Fruit fly (Drosophila melanogaster): Measurements from ENCODE around the gene GV1.

The GV1 gene

dm6 chr3L:1774713-1775648 is 35.4 kb upstream of the GV1 start, which contains the start of the genes CG13933 and PolD2 (continued):
- no peak for TF ChIP-seq CG3065 (GFP tag; optimal IDR thresholded peaks at IDR 0.05)

DNA sequence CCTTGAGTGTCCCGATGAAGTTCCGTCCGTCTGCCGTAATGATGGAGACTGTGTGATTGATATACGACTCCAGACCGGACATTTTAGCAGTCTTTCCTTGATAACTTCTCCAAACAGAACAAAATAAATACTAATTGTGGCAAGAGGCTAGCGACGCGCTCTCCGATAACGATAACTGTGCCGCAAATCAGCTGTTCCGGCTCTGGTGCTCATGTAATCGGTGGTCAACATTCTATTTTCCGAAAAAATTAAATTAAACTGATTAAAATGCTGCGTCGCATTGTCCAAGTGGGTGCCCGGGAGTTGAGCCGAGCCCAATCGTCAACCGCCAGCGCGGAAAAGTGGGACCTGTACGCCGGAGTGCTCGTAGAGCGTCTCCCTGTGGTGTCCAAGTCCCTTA is 33.1 kb upstream of the GV1 start, which contains the start of the genes CG2021 and mRpL46:
TSS of gene CG2021 (minus strand) at position 163 of the 400 bp plus-strand sequence.
TSS of gene mRpL46 (plus strand) at position 191 of the 400 bp plus-strand sequence.
- TF ChIP-seq CG10209 (GFP tag; optimal IDR thresholded peaks at IDR 0.05) (no peak), CG34224 (GFP tag; IDR thresholded peaks at IDR 0.05; ENCODE audit: partially characterized antibody) (peak; percentile 38; the same call in 2 of the 3 replicates), H15 (GFP tag; IDR thresholded peaks at IDR 0.05) (no peak), Scr (GFP tag; IDR thresholded peaks at IDR 0.05; ENCODE audit: partially characterized antibody) (peak; percentile 37), zen2 (GFP tag; IDR thresholded peaks at IDR 0.05; ENCODE audit: partially characterized antibody) (peak; percentile 53; the same call in 1 of the 3 replicates), CG1792 (GFP tag; optimal IDR thresholded peaks at IDR 0.05) (no peak), ftz-f1 (GFP tag; optimal IDR thresholded peaks at IDR 0.05) (no peak), CG4854 (GFP tag; optimal IDR thresholded peaks at IDR 0.05) (no peak), HLH54F (GFP tag; optimal IDR thresholded peaks at IDR 0.05) (no peak), CG13287 (GFP tag; IDR thresholded peaks at IDR 0.05; ENCODE audit: partially characterized antibody) (peak; percentile 65), trem (tag; optimal IDR thresholded peaks at IDR 0.05) (peak; percentile 5), Vsx1 (GFP tag; optimal IDR thresholded peaks at IDR 0.05) (no peak), E2f2 (GFP tag; IDR thresholded peaks at IDR 0.05) (peak; percentile 29; the same call in 1 of the 2 replicates), CG7963 (GFP tag; IDR thresholded peaks at IDR 0.05; ENCODE audit: partially characterized antibody) (peak; percentile 49; the same call in 1 of the 3 replicates), pita (GFP tag; optimal IDR thresholded peaks at IDR 0.05) (no peak), Dref (GFP tag; IDR thresholded peaks at IDR 0.05) (peak; percentile 62), hbn (GFP tag; IDR thresholded peaks at IDR 0.05; ENCODE audit: partially characterized antibody) (peak; percentile 28; the same call in 1 of the 2 replicates), Opbp (GFP tag; IDR thresholded peaks at IDR 0.05; ENCODE audit: partially characterized antibody) (peak; percentile 41; the same call in 2 of the 3 replicates), sna (GFP tag; IDR thresholded peaks at IDR 0.05; ENCODE audit: partially characterized antibody) (peak; percentile 48; the same call in 1 of the 2 replicates), CG14710 (tag; optimal IDR thresholded peaks at IDR 0.05) (no peak), al (GFP tag; IDR thresholded peaks at IDR 0.05) (no peak), crp (GFP tag; optimal IDR thresholded peaks at IDR 0.05) (peak in 1 of 2 experiments; percentile 86), Dll (GFP tag; IDR thresholded peaks at IDR 0.05; ENCODE audit: partially characterized antibody) (peak; percentile 63; the same call in 2 of the 4 replicates), ato (GFP tag; IDR thresholded peaks at IDR 0.05; ENCODE audit: partially characterized antibody) (peak; percentile 32; the same call in 1 of the 2 replicates), CG3163 (GFP tag; optimal IDR thresholded peaks at IDR 0.05) (no peak), CG33557 (GFP tag; optimal IDR thresholded peaks at IDR 0.05) (no peak), Doc3 (GFP tag; IDR thresholded peaks at IDR 0.05; ENCODE audit: partially characterized antibody) (peak; percentile 43; the same call in 2 of the 3 replicates), CG6791 (GFP tag; IDR thresholded peaks at IDR 0.05; ENCODE audit: partially characterized antibody) (peak; percentile 36; the same call in 1 of the 3 replicates), amos (GFP tag; IDR thresholded peaks at IDR 0.05; ENCODE audit: partially characterized antibody) (peak; percentile 40; the same call in 1 of the 2 replicates), BEAF-32 (GFP tag; optimal IDR thresholded peaks at IDR 0.05) (peak; percentile 8), cas (GFP tag; IDR thresholded peaks at IDR 0.05) (no peak), vnd (GFP tag; IDR thresholded peaks at IDR 0.05; ENCODE audit: partially characterized antibody) (0 out of 3 replicates have a peak, but pooled peaks have one; percentile 35), NK7.1 (GFP tag; optimal IDR thresholded peaks at IDR 0.05) (no peak), CG17186 (GFP tag; optimal IDR thresholded peaks at IDR 0.05) (peak; percentile 50), pzg (GFP tag; optimal IDR thresholded peaks at IDR 0.05) (peak; percentile 24), wek (GFP tag; optimal IDR thresholded peaks at IDR 0.05) (no peak), Med (GFP tag) (peak; percentile 59), MBD-R2 (GFP tag; IDR thresholded peaks at IDR 0.05) (peak; percentile 86), CG16863 (GFP tag; optimal IDR thresholded peaks at IDR 0.05) (no peak), bbx (GFP tag; IDR thresholded peaks at IDR 0.05; ENCODE audit: partially characterized antibody) (peak; percentile 44), MESR4 (GFP tag; optimal IDR thresholded peaks at IDR 0.05) (peak; percentile 68), grn (GFP tag; optimal IDR thresholded peaks at IDR 0.05) (no peak)
